Fruit fly (Drosophila melanogaster) whole organism, embryonic: ENCODE data around the gene Mks1.

Experiments used
- Asciz ChIP-seq: fragments of 200-800 bp; sonication (Bioruptor generic); optimal IDR thresholded peaks from 2 replicates; lab custom pipeline; 2017; ENCODE audit warnings: missing biosample characterization, mild to moderate bottlenecking, missing genetic modification characterization, missing genetic modification reagents
- B-H1 ChIP-seq: fragments of 200-800 bp; sonication (Bioruptor generic); IDR thresholded peaks from 3 replicates; pipeline ENCODE4 v1.3.6; 2022; ENCODE audit warnings: missing biosample characterization, missing genetic modification characterization
- BEAF-32 ChIP-seq: fragments of 200-800 bp; sonication (Bioruptor generic); optimal IDR thresholded peaks from 3 replicates; lab custom pipeline; 2017; ENCODE audit warnings: missing biosample characterization, missing genetic modification characterization, mild to moderate bottlenecking, moderate library complexity, missing genetic modification reagents
- Bdp1 ChIP-seq: fragments of 200-800 bp; sonication (Bioruptor generic); optimal IDR thresholded peaks from 3 replicates; lab custom pipeline; 2016; ENCODE audit warnings: missing biosample characterization, missing genetic modification characterization
- CG1024 ChIP-seq: fragments of 200-800 bp; sonication (Bioruptor generic); IDR thresholded peaks from 2 replicates; pipeline ENCODE4 v1.3.6; 2022; ENCODE audit warnings: missing biosample characterization, missing genetic modification characterization
- CG10366 ChIP-seq: fragments of 200-800 bp; sonication (Bioruptor generic); IDR thresholded peaks from 2 replicates; pipeline ENCODE4 v1.3.6; 2022; ENCODE audit warnings: missing biosample characterization, missing genetic modification characterization
- CG10654 ChIP-seq: fragments of 200-800 bp; sonication (Bioruptor generic); optimal IDR thresholded peaks from 2 replicates; lab custom pipeline; 2016; ENCODE audit warnings: missing biosample characterization, missing genetic modification characterization
- CG12104 ChIP-seq: fragments of 200-800 bp; sonication (Bioruptor generic); optimal IDR thresholded peaks from 3 replicates; lab custom pipeline; 2016; ENCODE audit warnings: missing biosample characterization, missing genetic modification characterization
- CG12155 ChIP-seq: fragments of 200-800 bp; sonication (Bioruptor generic); optimal IDR thresholded peaks from 3 replicates; lab custom pipeline; 2016; ENCODE audit warnings: missing biosample characterization, missing genetic modification characterization
- CG13123 ChIP-seq: fragments of 200-800 bp; sonication (Bioruptor generic); optimal IDR thresholded peaks from 2 replicates; lab custom pipeline; 2016; ENCODE audit warnings: missing biosample characterization, missing genetic modification characterization
- CG17359 ChIP-seq: fragments of 200-800 bp; sonication (Bioruptor generic); optimal IDR thresholded peaks from 3 replicates; lab custom pipeline; 2018; ENCODE audit warnings: missing biosample characterization, mild to moderate bottlenecking, missing genetic modification characterization, moderate library complexity
- CG17802 ChIP-seq: fragments of 200-800 bp; sonication (Bioruptor generic); optimal IDR thresholded peaks from 2 replicates; lab custom pipeline; 2018; ENCODE audit warnings: missing biosample characterization, mild to moderate bottlenecking, missing genetic modification characterization, moderate library complexity
- CG18619 ChIP-seq: fragments of 200-800 bp; sonication (Bioruptor generic); optimal IDR thresholded peaks from 3 replicates; lab custom pipeline; 2017; ENCODE audit warnings: missing biosample characterization, mild to moderate bottlenecking, missing genetic modification characterization
- CG31365 ChIP-seq: fragments of 200-800 bp; sonication (Bioruptor generic); optimal IDR thresholded peaks from 2 replicates; lab custom pipeline; 2018; ENCODE audit warnings: missing biosample characterization, mild to moderate bottlenecking, missing genetic modification characterization
- CG32772 ChIP-seq: fragments of 200-800 bp; sonication (Bioruptor generic); IDR thresholded peaks from 2 replicates; pipeline ENCODE4 v1.3.6; 2022; ENCODE audit warnings: missing biosample characterization, missing genetic modification characterization
- CG33557 ChIP-seq: fragments of 200-800 bp; sonication (Bioruptor generic); optimal IDR thresholded peaks from 2 replicates; lab custom pipeline; 2019; ENCODE audit warnings: missing biosample characterization, mild to moderate bottlenecking, missing genetic modification characterization, moderate library complexity
- CG4424 ChIP-seq: fragments of 200-800 bp; sonication (Bioruptor generic); optimal IDR thresholded peaks from 3 replicates; lab custom pipeline; 2016; ENCODE audit warnings: missing biosample characterization, missing genetic modification characterization
- CG4707 ChIP-seq: fragments of 200-800 bp; sonication (Bioruptor generic); optimal IDR thresholded peaks from 2 replicates; lab custom pipeline; 2018; ENCODE audit warnings: missing biosample characterization, mild to moderate bottlenecking, missing genetic modification characterization, moderate library complexity
- CG7556 ChIP-seq: fragments of 200-800 bp; sonication (Bioruptor generic); optimal IDR thresholded peaks from 2 replicates; lab custom pipeline; 2017; ENCODE audit warnings: missing biosample characterization, mild to moderate bottlenecking, missing genetic modification characterization
- CG7963 ChIP-seq: fragments of 200-800 bp; sonication (Bioruptor generic); IDR thresholded peaks from 3 replicates; pipeline ENCODE4 v1.3.6; 2022; ENCODE audit warnings: missing biosample characterization, missing genetic modification characterization; ENCODE audit not compliant: partially characterized antibody
- CG9609 ChIP-seq: fragments of 200-800 bp; sonication (Bioruptor generic); optimal IDR thresholded peaks from 3 replicates; lab custom pipeline; 2016; ENCODE audit warnings: missing biosample characterization, missing genetic modification characterization
- Drgx ChIP-seq: fragments of 200-800 bp; sonication (Bioruptor generic); IDR thresholded peaks from 2 replicates; pipeline ENCODE4 v1.3.6; 2022; ENCODE audit warnings: missing biosample characterization, missing genetic modification characterization
- Fer2 ChIP-seq: fragments of 200-800 bp; sonication (Bioruptor generic); optimal IDR thresholded peaks from 2 replicates; lab custom pipeline; 2018; ENCODE audit warnings: missing biosample characterization, mild to moderate bottlenecking, missing genetic modification characterization, moderate library complexity
- HLHmδ ChIP-seq: fragments of 200-800 bp; sonication (Bioruptor generic); optimal IDR thresholded peaks from 2 replicates; lab custom pipeline; 2018; ENCODE audit warnings: missing biosample characterization, mild to moderate bottlenecking, missing genetic modification characterization, moderate library complexity
- HmgD ChIP-seq: fragments of 200-800 bp; sonication (Bioruptor generic); optimal IDR thresholded peaks from 3 replicates; lab custom pipeline; 2016; ENCODE audit warnings: missing biosample characterization, missing genetic modification characterization
- Hr39 ChIP-seq: fragments of >200 bp; optimal IDR thresholded peaks from 2 replicates; lab custom pipeline; 2017
- Max ChIP-seq: fragments of 200-800 bp; sonication (Bioruptor generic); optimal IDR thresholded peaks from 2 replicates; lab custom pipeline; 2016; ENCODE audit warnings: missing biosample characterization, mild to moderate bottlenecking, missing genetic modification characterization
- Rx ChIP-seq: fragments of 200-800 bp; sonication (Bioruptor generic); IDR thresholded peaks from 2 replicates; pipeline ENCODE4 v1.3.6; 2022; ENCODE audit warnings: missing biosample characterization, missing genetic modification characterization
- Scr ChIP-seq: fragments of 200-800 bp; sonication (Bioruptor generic); IDR thresholded peaks from 2 replicates; pipeline ENCODE4 v1.3.6; 2022; ENCODE audit warnings: missing biosample characterization, missing genetic modification characterization; ENCODE audit not compliant: partially characterized antibody
- Side ChIP-seq: fragments of 200-800 bp; sonication (Bioruptor generic); optimal IDR thresholded peaks from 2 replicates; lab custom pipeline; 2016; ENCODE audit warnings: missing biosample characterization, missing genetic modification characterization
- Six4 ChIP-seq: fragments of 200-800 bp; sonication (Bioruptor generic); optimal IDR thresholded peaks from 2 replicates; lab custom pipeline; 2016; ENCODE audit warnings: missing biosample characterization, missing genetic modification characterization
- Ssrp ChIP-seq: fragments of 200-800 bp; sonication (Bioruptor generic); optimal IDR thresholded peaks from 2 replicates; lab custom pipeline; 2018; ENCODE audit warnings: missing biosample characterization, mild to moderate bottlenecking, missing genetic modification characterization, moderate library complexity
- Vsx1 ChIP-seq: fragments of 200-800 bp; sonication (Bioruptor generic); optimal IDR thresholded peaks from 2 replicates; lab custom pipeline; 2017; ENCODE audit warnings: missing biosample characterization, mild to moderate bottlenecking, missing genetic modification characterization, missing genetic modification reagents
- ash1 ChIP-seq: fragments of 200-800 bp; sonication (Bioruptor generic); optimal IDR thresholded peaks from 2 replicates; lab custom pipeline; 2018; ENCODE audit warnings: missing biosample characterization, mild to moderate bottlenecking, missing genetic modification characterization
- ato ChIP-seq: fragments of 200-800 bp; sonication (Bioruptor generic); IDR thresholded peaks from 2 replicates; pipeline ENCODE4 v1.3.6; 2022; ENCODE audit warnings: missing biosample characterization, missing genetic modification characterization; ENCODE audit not compliant: partially characterized antibody
- bowl ChIP-seq: fragments of 200-800 bp; sonication (Bioruptor generic); IDR thresholded peaks from 2 replicates; pipeline ENCODE4 v1.3.6; 2022; ENCODE audit warnings: missing biosample characterization, missing genetic modification characterization
- chinmo ChIP-seq: fragments of 200-800 bp; sonication (Bioruptor generic); IDR thresholded peaks from 4 replicates; pipeline ENCODE4 v1.3.6; 2022; ENCODE audit warnings: missing biosample characterization, missing genetic modification characterization; ENCODE audit not compliant: partially characterized antibody
- croc ChIP-seq: fragments of 200-800 bp; sonication (Bioruptor generic); conservative IDR thresholded peaks from 3 replicates; pipeline ENCODE4 v1.3.6; 2022; ENCODE audit warnings: missing biosample characterization, missing genetic modification characterization
- eve ChIP-seq, 2 experiments: fragments of >200 bp; optimal IDR thresholded peaks; 2 replicates each; lab custom pipeline; 2017; ENCODE audit warnings: missing biosample characterization in 2 of 2, missing genetic modification characterization in 2 of 2
- fd3F ChIP-seq: fragments of 200-800 bp; sonication (Bioruptor generic); optimal IDR thresholded peaks from 2 replicates; lab custom pipeline; 2018; ENCODE audit warnings: missing biosample characterization, mild to moderate bottlenecking, missing genetic modification characterization, moderate library complexity
- gcm ChIP-seq: fragments of 200-800 bp; sonication (Bioruptor generic); optimal IDR thresholded peaks from 2 replicates; lab custom pipeline; 2019; ENCODE audit warnings: missing biosample characterization, mild to moderate bottlenecking, missing genetic modification characterization, moderate library complexity
- gsb ChIP-seq: fragments of 200-800 bp; sonication (Bioruptor generic); IDR thresholded peaks from 2 replicates; pipeline ENCODE4 v1.3.6; 2022; ENCODE audit warnings: missing biosample characterization, missing genetic modification characterization
- gsb-n ChIP-seq: fragments of 200-800 bp; sonication (Bioruptor generic); optimal IDR thresholded peaks from 3 replicates; lab custom pipeline; 2018; ENCODE audit warnings: missing biosample characterization, mild to moderate bottlenecking, missing genetic modification characterization
- insv ChIP-seq, 2 experiments: fragments of 200-800 bp; sonication (Bioruptor generic); optimal IDR thresholded peaks; 3 replicates each; lab custom pipeline; 2016 to 2018; ENCODE audit warnings: missing biosample characterization in 2 of 2, missing genetic modification characterization in 2 of 2
- lilli ChIP-seq: fragments of 200-800 bp; sonication (Bioruptor generic); optimal IDR thresholded peaks from 3 replicates; lab custom pipeline; 2016; ENCODE audit warnings: missing biosample characterization, missing genetic modification characterization
- luna ChIP-seq: fragments of 200-800 bp; sonication (Bioruptor generic); optimal IDR thresholded peaks from 2 replicates; lab custom pipeline; 2016; ENCODE audit warnings: missing biosample characterization, missing genetic modification characterization
- unc-4 ChIP-seq: fragments of 200-800 bp; sonication (Bioruptor generic); IDR thresholded peaks from 2 replicates; pipeline ENCODE4 v1.3.6; 2022; ENCODE audit warnings: missing biosample characterization, missing genetic modification characterization; ENCODE audit not compliant: partially characterized antibody
- unpg ChIP-seq: fragments of 200-800 bp; sonication (Bioruptor generic); optimal IDR thresholded peaks from 3 replicates; lab custom pipeline; 2018; ENCODE audit warnings: missing biosample characterization, mild to moderate bottlenecking, missing genetic modification characterization, moderate library complexity
- vvl ChIP-seq: fragments of 200-800 bp; sonication (Bioruptor generic); IDR thresholded peaks from 2 replicates; pipeline ENCODE4 v1.3.6; 2022; ENCODE audit warnings: missing biosample characterization, missing genetic modification characterization

Mks1 gene

dm6 chrX:12467241-12467597, 29.2 kb downstream of the Mks1 start (continued):
- TF ChIP-seq unc-4 (GFP tag; lab: Robert Waterston, UW): peak; percentile 41; the same call in 1 of the 2 replicates
- no peak for TF ChIP-seq CG31365
- peak; percentile 39; the same call in 1 of the 2 replicates for TF ChIP-seq Scr (GFP tag; lab: Robert Waterston, UW)
- no peak for TF ChIP-seq Hr39 (lab: Kevin White, UChicago)
- no peak for TF ChIP-seq chinmo
- TF ChIP-seq CG12104 (GFP tag; lab: Kevin White, UChicago): no peak
- no peak for TF ChIP-seq CG7556 (GFP tag; lab: Kevin White, UChicago)
- peak; percentile 58; the same call in 1 of the 3 replicates for TF ChIP-seq CG7963 (GFP tag; lab: Robert Waterston, UW)
- TF ChIP-seq insv (GFP tag; optimal IDR thresholded peaks at IDR 0.05; lab: Kevin White, UChicago): peak in 1 of 2 experiments; percentile 91
- TF ChIP-seq BEAF-32 (GFP tag; lab: Kevin White, UChicago): peak; percentile 27
- 0 out of 2 replicates have a peak, but pooled peaks have one; percentile 15 for TF ChIP-seq ato

dm6 chrX:12466541-12467240, 29.7 kb downstream of the Mks1 start:
- TF ChIP-seq CG1024 (GFP tag; lab: Robert Waterston, UW) (no peak), gsb (no peak), vvl (GFP tag; lab: Robert Waterston, UW) (peak; percentile 33; the same call in 1 of the 2 replicates), gsb-n (tag; lab: Kevin White, UChicago) (no peak), unpg (GFP tag; lab: Kevin White, UChicago) (peak; percentile 9), lilli (GFP tag; lab: Kevin White, UChicago) (peak; percentile 50), Vsx1 (GFP tag; lab: Kevin White, UChicago) (no peak), CG10654 (GFP tag; lab: Kevin White, UChicago) (peak; percentile 16), Six4 (GFP tag; lab: Kevin White, UChicago) (peak; percentile 48), B-H1 (GFP tag; lab: Robert Waterston, UW) (no peak), Drgx (GFP tag; lab: Robert Waterston, UW) (no peak), CG10366 (GFP tag; lab: Robert Waterston, UW) (no peak), eve (GFP tag; optimal IDR thresholded peaks at IDR 0.05; lab: Kevin White, UChicago) (peak in 1 of 2 experiments; percentile 83), CG17359 (tag; lab: Kevin White, UChicago) (peak; percentile 56), gcm (GFP tag; lab: Kevin White, UChicago) (peak; percentile 24), CG9609 (GFP tag; lab: Kevin White, UChicago) (no peak), bowl (no peak), CG33557 (GFP tag; lab: Kevin White, UChicago) (no peak), CG12155 (GFP tag; lab: Kevin White, UChicago) (peak; percentile 27), Bdp1 (GFP tag; lab: Kevin White, UChicago) (no peak), CG4707 (GFP tag; lab: Kevin White, UChicago) (no peak), Rx (no peak), HmgD (no peak), HLHmδ (GFP tag; lab: Kevin White, UChicago) (no peak), CG4424 (GFP tag; lab: Kevin White, UChicago) (peak; percentile 45), CG13123 (GFP tag; lab: Kevin White, UChicago) (no peak), CG18619 (GFP tag; lab: Kevin White, UChicago) (no peak), CG17802 (no peak), Side (GFP tag; lab: Kevin White, UChicago) (no peak), luna (GFP tag; lab: Kevin White, UChicago) (peak; percentile 40), croc (no peak; the same call in 2 of the 3 replicates), ash1 (no peak), Asciz (GFP tag; lab: Kevin White, UChicago) (no peak), Ssrp (tag; lab: Kevin White, UChicago) (peak; percentile 50), CG32772 (GFP tag; lab: Robert Waterston, UW) (no peak), Fer2 (tag; lab: Kevin White, UChicago) (no peak), fd3F (no peak), Max (GFP tag; lab: Kevin White, UChicago) (peak; percentile 25)
